Fruit fly (Drosophila melanogaster) whole organism, embryonic: ENCODE data around the gene fzo.

Source experiments
- ATbp ChIP-seq: fragments of 200-800 bp; sonication (Bioruptor generic); optimal IDR thresholded peaks from 2 replicates; lab custom pipeline; 2017; ENCODE audit warnings: missing biosample characterization, mild to moderate bottlenecking, missing genetic modification characterization, missing genetic modification reagents
- B-H1 ChIP-seq: fragments of 200-800 bp; sonication (Bioruptor generic); IDR thresholded peaks from 3 replicates; pipeline ENCODE4 v1.3.6; 2022; ENCODE audit warnings: missing biosample characterization, missing genetic modification characterization
- CG10274 ChIP-seq: fragments of 200-800 bp; sonication (Bioruptor generic); optimal IDR thresholded peaks from 3 replicates; lab custom pipeline; 2017; ENCODE audit warnings: missing biosample characterization, mild to moderate bottlenecking, missing genetic modification characterization
- CG10462 ChIP-seq: fragments of 200-800 bp; sonication (Bioruptor generic); optimal IDR thresholded peaks from 2 replicates; lab custom pipeline; 2016; ENCODE audit warnings: missing biosample characterization, missing genetic modification characterization
- CG10565 ChIP-seq: fragments of 200-800 bp; sonication (Bioruptor generic); optimal IDR thresholded peaks from 3 replicates; lab custom pipeline; 2016; ENCODE audit warnings: missing biosample characterization, mild to moderate bottlenecking, missing genetic modification characterization
- CG10654 ChIP-seq: fragments of 200-800 bp; sonication (Bioruptor generic); optimal IDR thresholded peaks from 2 replicates; lab custom pipeline; 2016; ENCODE audit warnings: missing biosample characterization, missing genetic modification characterization
- CG11398 ChIP-seq: fragments of 200-800 bp; sonication (Bioruptor generic); optimal IDR thresholded peaks from 2 replicates; lab custom pipeline; 2016; ENCODE audit warnings: missing biosample characterization, missing genetic modification characterization
- CG11560 ChIP-seq: fragments of 200-800 bp; sonication (Bioruptor generic); IDR thresholded peaks from 3 replicates; pipeline ENCODE4 v1.3.6; 2022; ENCODE audit warnings: missing biosample characterization, missing genetic modification characterization
- CG11695 ChIP-seq: fragments of 200-800 bp; sonication (Bioruptor generic); IDR thresholded peaks from 3 replicates; pipeline ENCODE4 v1.3.6; 2022; ENCODE audit warnings: missing biosample characterization, missing genetic modification characterization
- CG11723 ChIP-seq: fragments of 200-800 bp; sonication (Bioruptor generic); optimal IDR thresholded peaks from 2 replicates; lab custom pipeline; 2017; ENCODE audit warnings: missing biosample characterization, mild to moderate bottlenecking, missing genetic modification characterization
- CG12236 ChIP-seq: fragments of 200-800 bp; sonication (Bioruptor generic); optimal IDR thresholded peaks from 2 replicates; lab custom pipeline; 2016; ENCODE audit warnings: missing biosample characterization, missing genetic modification characterization
- CG14014 ChIP-seq: fragments of 200-800 bp; sonication (Bioruptor generic); IDR thresholded peaks from 2 replicates; pipeline ENCODE4 v1.3.6; 2022; ENCODE audit warnings: missing biosample characterization, missing genetic modification characterization
- CG14441 ChIP-seq: fragments of 200-800 bp; sonication (Bioruptor generic); IDR thresholded peaks from 2 replicates; pipeline ENCODE4 v1.3.6; 2022; ENCODE audit warnings: missing biosample characterization, missing genetic modification characterization
- CG16863 ChIP-seq: fragments of 200-800 bp; sonication (Bioruptor generic); optimal IDR thresholded peaks from 3 replicates; lab custom pipeline; 2016; ENCODE audit warnings: missing biosample characterization, missing genetic modification characterization
- CG17612 ChIP-seq: fragments of 200-800 bp; sonication (Bioruptor generic); IDR thresholded peaks from 2 replicates; pipeline ENCODE4 v1.3.6; 2022; ENCODE audit warnings: missing biosample characterization, missing genetic modification characterization
- CG18764 ChIP-seq: fragments of 200-800 bp; sonication (Bioruptor generic); optimal IDR thresholded peaks from 3 replicates; lab custom pipeline; 2016; ENCODE audit warnings: missing biosample characterization, missing genetic modification characterization
- CG32772 ChIP-seq: fragments of 200-800 bp; sonication (Bioruptor generic); IDR thresholded peaks from 2 replicates; pipeline ENCODE4 v1.3.6; 2022; ENCODE audit warnings: missing biosample characterization, missing genetic modification characterization
- CG3726 ChIP-seq: fragments of 200-800 bp; sonication (Bioruptor generic); IDR thresholded peaks from 3 replicates; pipeline ENCODE4, ENCODE4 v1.3.6; 2022; ENCODE audit warnings: missing biosample characterization, missing genetic modification characterization
- CG4328 ChIP-seq: fragments of 200-800 bp; sonication (Bioruptor generic); optimal IDR thresholded peaks from 3 replicates; lab custom pipeline; 2017; ENCODE audit warnings: missing biosample characterization, missing genetic modification reagents, missing genetic modification characterization
- CG4424 ChIP-seq: fragments of 200-800 bp; sonication (Bioruptor generic); optimal IDR thresholded peaks from 3 replicates; lab custom pipeline; 2016; ENCODE audit warnings: missing biosample characterization, missing genetic modification characterization
- CG4617 ChIP-seq: fragments of 200-800 bp; sonication (Bioruptor generic); optimal IDR thresholded peaks from 3 replicates; lab custom pipeline; 2016; ENCODE audit warnings: missing biosample characterization, missing genetic modification characterization, borderline replicate concordance
- CG4730 ChIP-seq: fragments of 200-800 bp; sonication (Bioruptor generic); IDR thresholded peaks from 2 replicates; pipeline ENCODE4 v1.3.6; 2022; ENCODE audit warnings: missing biosample characterization, missing genetic modification characterization
- CG5245 ChIP-seq: fragments of 200-800 bp; sonication (Bioruptor generic); optimal IDR thresholded peaks from 3 replicates; lab custom pipeline; 2016; ENCODE audit warnings: missing biosample characterization, missing genetic modification characterization
- CG6813 ChIP-seq: fragments of 200-800 bp; sonication (Bioruptor generic); optimal IDR thresholded peaks from 2 replicates; lab custom pipeline; 2017; ENCODE audit warnings: missing biosample characterization, missing genetic modification characterization, mild to moderate bottlenecking, moderate library complexity, missing genetic modification reagents
- CG8089 ChIP-seq: fragments of 200-800 bp; sonication (Bioruptor generic); optimal IDR thresholded peaks from 3 replicates; lab custom pipeline; 2016; ENCODE audit warnings: missing biosample characterization, missing genetic modification characterization
- CG8944 ChIP-seq: fragments of 200-800 bp; sonication (Bioruptor generic); optimal IDR thresholded peaks from 3 replicates; lab custom pipeline; 2016; ENCODE audit warnings: missing biosample characterization, missing genetic modification characterization
- CkIIα-i1 ChIP-seq: fragments of 200-800 bp; sonication (Bioruptor generic); IDR thresholded peaks from 2 replicates; pipeline ENCODE4 v1.3.6; 2022; ENCODE audit warnings: missing biosample characterization, missing genetic modification characterization
- Dfd ChIP-seq, 2 experiments: fragments of >200 bp; optimal IDR thresholded peaks; 2 replicates each; lab custom pipeline; 2017; ENCODE audit warnings: missing biosample characterization in 2 of 2, missing genetic modification characterization in 2 of 2
- Doc3 ChIP-seq: fragments of 200-800 bp; sonication (Bioruptor generic); IDR thresholded peaks from 3 replicates; pipeline ENCODE4 v1.3.6; 2022; ENCODE audit warnings: missing biosample characterization, missing genetic modification characterization; ENCODE audit not compliant: partially characterized antibody
- Dref ChIP-seq: fragments of 200-800 bp; sonication (Bioruptor generic); IDR thresholded peaks from 2 replicates; pipeline ENCODE4 v1.3.6; 2022; ENCODE audit warnings: missing biosample characterization, missing genetic modification characterization
- Gsc ChIP-seq: fragments of 200-800 bp; sonication (Bioruptor generic); IDR thresholded peaks from 2 replicates; pipeline ENCODE4 v1.3.6; 2022; ENCODE audit warnings: missing biosample characterization, missing genetic modification characterization
- Gug ChIP-seq: fragments of 200-800 bp; sonication (Bioruptor generic); IDR thresholded peaks from 4 replicates; pipeline ENCODE4 v1.3.6; 2022; ENCODE audit warnings: missing biosample characterization, missing genetic modification characterization
- Lpt ChIP-seq: fragments of >200 bp; optimal IDR thresholded peaks from 2 replicates; lab custom pipeline; 2018; ENCODE audit warnings: missing biosample characterization, missing genetic modification characterization
- Mrtf ChIP-seq: fragments of 200-800 bp; sonication (Bioruptor generic); IDR thresholded peaks from 3 replicates; pipeline ENCODE4 v1.3.6; 2022; ENCODE audit warnings: missing biosample characterization, missing genetic modification characterization
- NFAT ChIP-seq: fragments of 200-800 bp; sonication (Bioruptor generic); IDR thresholded peaks from 2 replicates; pipeline ENCODE4 v1.3.6; 2022; ENCODE audit warnings: missing biosample characterization, missing genetic modification characterization
- TFAM ChIP-seq: fragments of 200-800 bp; sonication (Bioruptor generic); optimal IDR thresholded peaks from 2 replicates; lab custom pipeline; 2017; ENCODE audit warnings: missing biosample characterization, missing genetic modification characterization, inconsistent platforms
- ab ChIP-seq: fragments of 200-800 bp; sonication (Bioruptor generic); optimal IDR thresholded peaks from 2 replicates; lab custom pipeline; 2016; ENCODE audit warnings: missing biosample characterization, missing genetic modification characterization
- bowl ChIP-seq: fragments of 200-800 bp; sonication (Bioruptor generic); IDR thresholded peaks from 2 replicates; pipeline ENCODE4 v1.3.6; 2022; ENCODE audit warnings: missing biosample characterization, missing genetic modification characterization
- corto ChIP-seq: fragments of 200-800 bp; sonication (Bioruptor generic); optimal IDR thresholded peaks from 2 replicates; lab custom pipeline; 2016; ENCODE audit warnings: missing biosample characterization, mild to moderate bottlenecking, missing genetic modification characterization, moderate library complexity
- disco-r ChIP-seq: fragments of 200-800 bp; sonication (Bioruptor generic); optimal IDR thresholded peaks from 2 replicates; lab custom pipeline; 2016; ENCODE audit warnings: missing biosample characterization, missing genetic modification characterization
- dpn ChIP-seq, 2 experiments: fragments of 200-800 bp; sonication (Bioruptor generic); optimal IDR thresholded peaks; 3 replicates each; lab custom pipeline; 2016; ENCODE audit warnings: missing biosample characterization in 2 of 2, missing genetic modification characterization in 2 of 2
- dysf ChIP-seq: fragments of 200-800 bp; sonication (Bioruptor generic); IDR thresholded peaks from 3 replicates; pipeline ENCODE4 v1.3.6; 2022; ENCODE audit warnings: missing biosample characterization, missing genetic modification characterization
- esg ChIP-seq: fragments of 200-800 bp; sonication (Bioruptor generic); conservative IDR thresholded peaks from 2 replicates; pipeline ENCODE4 v1.3.6; 2022; ENCODE audit warnings: missing biosample characterization, missing genetic modification characterization
- jumu ChIP-seq: fragments of 200-800 bp; sonication (Bioruptor generic); optimal IDR thresholded peaks from 3 replicates; lab custom pipeline; 2016; ENCODE audit warnings: missing biosample characterization, missing genetic modification characterization
- p53 ChIP-seq: fragments of 200-800 bp; sonication (Bioruptor generic); optimal IDR thresholded peaks from 2 replicates; lab custom pipeline; 2016; ENCODE audit warnings: missing biosample characterization, missing genetic modification characterization
- ro ChIP-seq: fragments of 200-800 bp; sonication (Bioruptor generic); IDR thresholded peaks from 2 replicates; pipeline ENCODE4 v1.3.6; 2022; ENCODE audit warnings: missing biosample characterization, missing genetic modification characterization
- sens-2 ChIP-seq: fragments of 200-800 bp; sonication (Bioruptor generic); IDR thresholded peaks from 2 replicates; pipeline ENCODE4 v1.3.6; 2022; ENCODE audit warnings: missing biosample characterization, missing genetic modification characterization
- sna ChIP-seq: fragments of 200-800 bp; sonication (Bioruptor generic); IDR thresholded peaks from 2 replicates; pipeline ENCODE4 v1.3.6; 2022; ENCODE audit warnings: missing biosample characterization, missing genetic modification characterization; ENCODE audit not compliant: partially characterized antibody
- stc ChIP-seq: fragments of 200-800 bp; sonication (Bioruptor generic); IDR thresholded peaks from 2 replicates; pipeline ENCODE4 v1.3.6; 2022; ENCODE audit warnings: missing biosample characterization, missing genetic modification characterization
- wdn ChIP-seq: fragments of 200-800 bp; sonication (Bioruptor generic); IDR thresholded peaks from 2 replicates; pipeline ENCODE4 v1.3.6; 2022; ENCODE audit warnings: missing biosample characterization, missing genetic modification characterization
- zfh1 ChIP-seq: fragments of 200-800 bp; sonication (Bioruptor generic); IDR thresholded peaks from 3 replicates; pipeline ENCODE4 v1.3.6; 2022; ENCODE audit warnings: missing biosample characterization, missing genetic modification characterization

The fzo gene

dm6 chr3R:23239934-23240632, 36.2 kb upstream of the fzo start (continued):
- TF ChIP-seq dysf (GFP tag; lab: Robert Waterston, UW): peak; percentile 83
- no peak for TF ChIP-seq CkIIα-i1 (GFP tag; lab: Robert Waterston, UW)
- peak; percentile 69 for TF ChIP-seq CG32772
- TF ChIP-seq CG4617 (GFP tag; lab: Kevin White, UChicago): no peak
- peak; percentile 77 for TF ChIP-seq stc (GFP tag; lab: Robert Waterston, UW)
- no peak for TF ChIP-seq NFAT (GFP tag; lab: Robert Waterston, UW)
- TF ChIP-seq dpn (GFP tag; optimal IDR thresholded peaks at IDR 0.05; lab: Kevin White, UChicago): peak in 1 of 2 experiments; percentile 45
- TF ChIP-seq CG4328 (GFP tag; lab: Kevin White, UChicago): no peak
- no peak for TF ChIP-seq CG18764 (GFP tag; lab: Kevin White, UChicago)
- peak; percentile 36 for TF ChIP-seq CG5245 (GFP tag; lab: Kevin White, UChicago)
- TF ChIP-seq CG14441 (GFP tag; lab: Robert Waterston, UW): peak; percentile 51
- TF ChIP-seq wdn (GFP tag; lab: Robert Waterston, UW): peak; percentile 64
- TF ChIP-seq bowl: no peak
- no peak for TF ChIP-seq sna (GFP tag; lab: Robert Waterston, UW)
- no peak for TF ChIP-seq jumu
- TF ChIP-seq CG17612: no peak
- TF ChIP-seq Doc3 (GFP tag; lab: Robert Waterston, UW): no peak
- no peak for TF ChIP-seq Dref (GFP tag; lab: Robert Waterston, UW)
- no peak for TF ChIP-seq CG10274 (GFP tag; lab: Kevin White, UChicago)
- TF ChIP-seq CG10565 (GFP tag; lab: Kevin White, UChicago): no peak
- peak; percentile 32 for TF ChIP-seq CG8944
- TF ChIP-seq sens-2 (GFP tag; lab: Robert Waterston, UW): 0 out of 2 replicates have a peak, but pooled peaks have one; percentile 34
- TF ChIP-seq Gug (GFP tag; lab: Robert Waterston, UW): peak; percentile 56; the same call in 3 of the 4 replicates
- TF ChIP-seq CG4730 (GFP tag; lab: Robert Waterston, UW): peak; percentile 62
- TF ChIP-seq CG12236 (GFP tag; lab: Kevin White, UChicago): no peak
- peak; percentile 34 for TF ChIP-seq CG16863
- no peak for TF ChIP-seq CG11723
- TF ChIP-seq CG4424 (GFP tag; lab: Kevin White, UChicago): peak; percentile 37
- TF ChIP-seq CG14014 (GFP tag; lab: Robert Waterston, UW): peak; percentile 60; the same call in 1 of the 2 replicates
- peak; percentile 70; the same call in 2 of the 3 replicates for TF ChIP-seq CG11695 (GFP tag; lab: Robert Waterston, UW)
- TF ChIP-seq ab (GFP tag; lab: Kevin White, UChicago): no peak
- no peak for TF ChIP-seq ro
- TF ChIP-seq esg: peak; percentile 41; the same call in 1 of the 2 replicates
- no peak for TF ChIP-seq TFAM
- TF ChIP-seq corto (GFP tag; lab: Kevin White, UChicago): no peak
- peak; percentile 30 for TF ChIP-seq CG11398
- no peak for TF ChIP-seq p53
- no peak for TF ChIP-seq Dfd (GFP tag; optimal IDR thresholded peaks at IDR 0.05; lab: Kevin White, UChicago)
- TF ChIP-seq Lpt (GFP tag; lab: Kevin White, UChicago): no peak
- TF ChIP-seq CG10654 (GFP tag; lab: Kevin White, UChicago): peak; percentile 28
- no peak for TF ChIP-seq CG10462 (GFP tag; lab: Kevin White, UChicago)
- TF ChIP-seq disco-r: no peak
- TF ChIP-seq Mrtf (GFP tag; lab: Robert Waterston, UW): peak; percentile 73; the same call in 2 of the 3 replicates
- TF ChIP-seq CG8089: no peak
- peak; percentile 70 for TF ChIP-seq ATbp
- 0 out of 3 replicates have a peak, but pooled peaks have one; percentile 52 for TF ChIP-seq CG3726
- TF ChIP-seq zfh1 (GFP tag; lab: Robert Waterston, UW): peak; percentile 76
- peak; percentile 65 for TF ChIP-seq CG6813 (GFP tag; lab: Kevin White, UChicago)
- TF ChIP-seq Gsc (GFP tag; lab: Robert Waterston, UW): 0 out of 2 replicates have a peak, but pooled peaks have one; percentile 19
- TF ChIP-seq CG11560: 0 out of 3 replicates have a peak, but pooled peaks have one; percentile 43
- peak; percentile 40; the same call in 1 of the 3 replicates for TF ChIP-seq B-H1 (GFP tag; lab: Robert Waterston, UW)
